Fruit fly (Drosophila melanogaster): Measurements from ENCODE around the gene CG7914.

CG7914 gene

dm6 chrX:19212954-19213353, 19.7 kb upstream of the CG7914 start, which contains the start of gene Mur18B:
Gene Mur18B, plus strand, starts transcription at chrX:19213254.
- no peak for TF ChIP-seq pan (optimal IDR thresholded peaks at IDR 0.05)
- no peak for TF ChIP-seq usp (GFP tag; optimal IDR thresholded peaks at IDR 0.05)
- TF ChIP-seq CG8478 (optimal IDR thresholded peaks at IDR 0.05), result no peak
- TF ChIP-seq Dll (optimal IDR thresholded peaks at IDR 0.05), result no peak
- TF ChIP-seq EcR (GFP tag; optimal IDR thresholded peaks at IDR 0.05), result no peak
- no peak for TF ChIP-seq psq (optimal IDR thresholded peaks at IDR 0.05)

- TF ChIP-seq psq (optimal IDR thresholded peaks at IDR 0.05) (no peak), EcR (GFP tag; optimal IDR thresholded peaks at IDR 0.05) (no peak), usp (GFP tag; optimal IDR thresholded peaks at IDR 0.05) (no peak), pan (optimal IDR thresholded peaks at IDR 0.05) (no peak), CG8478 (optimal IDR thresholded peaks at IDR 0.05) (no peak), Dll (optimal IDR thresholded peaks at IDR 0.05) (no peak)
Observed at dm6 chrX:19211982-19212381, 18.7 kb upstream of the CG7914 start, which contains the start of gene CG14195. Gene CG14195, minus strand, starts transcription at chrX:19212082.

dm6 chrX:19208014-19208413, 14.8 kb upstream of the CG7914 start, which contains the start of gene Ulp1:
Gene Ulp1, minus strand, starts transcription at chrX:19208187.
- TF ChIP-seq pan (optimal IDR thresholded peaks at IDR 0.05), result no peak
- no peak for TF ChIP-seq usp (GFP tag; optimal IDR thresholded peaks at IDR 0.05)
- TF ChIP-seq psq (optimal IDR thresholded peaks at IDR 0.05), result no peak
- TF ChIP-seq EcR (GFP tag; optimal IDR thresholded peaks at IDR 0.05), result no peak
- no peak for TF ChIP-seq CG8478 (optimal IDR thresholded peaks at IDR 0.05)
- TF ChIP-seq Dll (optimal IDR thresholded peaks at IDR 0.05), result no peak

- TF ChIP-seq psq (optimal IDR thresholded peaks at IDR 0.05) (no peak), EcR (GFP tag; optimal IDR thresholded peaks at IDR 0.05) (no peak), usp (GFP tag; optimal IDR thresholded peaks at IDR 0.05) (no peak), Dll (optimal IDR thresholded peaks at IDR 0.05) (no peak), pan (optimal IDR thresholded peaks at IDR 0.05) (no peak), CG8478 (optimal IDR thresholded peaks at IDR 0.05) (no peak)
Observed at dm6 chrX:19201630-19202029, 8.4 kb upstream of the CG7914 start, which contains the start of gene CG7990. Gene CG7990, minus strand, starts transcription at chrX:19201979.

dm6 chrX:19191597-19191996, 1.7 kb downstream of the CG7914 start:
- TF ChIP-seq CG8478 (optimal IDR thresholded peaks at IDR 0.05) (no peak), usp (GFP tag; optimal IDR thresholded peaks at IDR 0.05) (no peak), pan (optimal IDR thresholded peaks at IDR 0.05) (no peak), Dll (optimal IDR thresholded peaks at IDR 0.05) (no peak), EcR (GFP tag; optimal IDR thresholded peaks at IDR 0.05) (no peak), psq (optimal IDR thresholded peaks at IDR 0.05) (no peak)

- TF ChIP-seq CG8478 (optimal IDR thresholded peaks at IDR 0.05) (no peak), psq (optimal IDR thresholded peaks at IDR 0.05) (no peak), Dll (optimal IDR thresholded peaks at IDR 0.05) (no peak), EcR (GFP tag; optimal IDR thresholded peaks at IDR 0.05) (no peak), pan (optimal IDR thresholded peaks at IDR 0.05) (no peak), usp (GFP tag; optimal IDR thresholded peaks at IDR 0.05) (no peak)
Observed at dm6 chrX:19191050-19191449, 2.2 kb downstream of the CG7914 start.

dm6 chrX:19189903-19190302, 3.3 kb downstream of the CG7914 start, which contains the start of gene HP1D3csd:
Gene HP1D3csd, plus strand, starts transcription at chrX:19190214.
- TF ChIP-seq Dll (optimal IDR thresholded peaks at IDR 0.05) (no peak), usp (GFP tag; optimal IDR thresholded peaks at IDR 0.05) (no peak), EcR (GFP tag; optimal IDR thresholded peaks at IDR 0.05) (no peak), pan (optimal IDR thresholded peaks at IDR 0.05) (no peak), CG8478 (optimal IDR thresholded peaks at IDR 0.05) (no peak), psq (optimal IDR thresholded peaks at IDR 0.05) (no peak)

- TF ChIP-seq usp (GFP tag; optimal IDR thresholded peaks at IDR 0.05) (no peak), pan (optimal IDR thresholded peaks at IDR 0.05) (no peak), CG8478 (optimal IDR thresholded peaks at IDR 0.05) (no peak), psq (optimal IDR thresholded peaks at IDR 0.05) (no peak), EcR (GFP tag; optimal IDR thresholded peaks at IDR 0.05) (no peak), Dll (optimal IDR thresholded peaks at IDR 0.05) (no peak)
Observed at dm6 chrX:19187624-19188085, 5.6 kb downstream of the CG7914 start, which contains the start of gene Mec2. Gene Mec2, plus strand, starts transcription at chrX:19188035.

dm6 chrX:19183121-19183520, 10.1 kb downstream of the CG7914 start, which contains the start of gene CG33253:
Gene CG33253, plus strand, starts transcription at chrX:19183421.
- no peak for TF ChIP-seq psq (optimal IDR thresholded peaks at IDR 0.05)
- TF ChIP-seq Dll (optimal IDR thresholded peaks at IDR 0.05), result no peak
- TF ChIP-seq pan (optimal IDR thresholded peaks at IDR 0.05), result no peak
- no peak for TF ChIP-seq usp (GFP tag; optimal IDR thresholded peaks at IDR 0.05)
- TF ChIP-seq EcR (GFP tag; optimal IDR thresholded peaks at IDR 0.05), result no peak
- TF ChIP-seq CG8478 (optimal IDR thresholded peaks at IDR 0.05), result no peak

- TF ChIP-seq EcR (GFP tag; optimal IDR thresholded peaks at IDR 0.05) (no peak), psq (optimal IDR thresholded peaks at IDR 0.05) (no peak), Dll (optimal IDR thresholded peaks at IDR 0.05) (no peak), CG8478 (optimal IDR thresholded peaks at IDR 0.05) (no peak), pan (optimal IDR thresholded peaks at IDR 0.05) (no peak), usp (GFP tag; optimal IDR thresholded peaks at IDR 0.05) (no peak)
Observed at dm6 chrX:19179696-19180255, 13.5 kb downstream of the CG7914 start, which contains the start of the genes CG7556 and CG7453. Gene CG7556, minus strand, starts transcription at chrX:19179830. Gene CG7453, plus strand, starts transcription at chrX:19180173.

- no peak for TF ChIP-seq pan (optimal IDR thresholded peaks at IDR 0.05)
- TF ChIP-seq EcR (GFP tag; optimal IDR thresholded peaks at IDR 0.05), result no peak
- no peak for TF ChIP-seq psq (optimal IDR thresholded peaks at IDR 0.05)
- TF ChIP-seq CG8478 (optimal IDR thresholded peaks at IDR 0.05), result no peak
- TF ChIP-seq Dll (optimal IDR thresholded peaks at IDR 0.05), result no peak
- no peak for TF ChIP-seq usp (GFP tag; optimal IDR thresholded peaks at IDR 0.05)
Observed at dm6 chrX:19174850-19175571, 18.2 kb downstream of the CG7914 start, which contains the start of gene CG33939. Gene CG33939, minus strand, starts transcription at chrX:19174900.

All from whole organism.